Worm (Caenorhabditis elegans) whole organism, L3 larva: ENCODE results near the gene srd-44.

Experiments
- ceh-9 ChIP-seq: sonication (generic microtip); optimal IDR thresholded peaks from 2 replicates; lab custom pipeline; 2018; ENCODE audit warnings: missing biosample characterization, missing genetic modification characterization
- fkh-10 ChIP-seq: sonication (generic microtip); optimal IDR thresholded peaks from 2 replicates; lab custom pipeline; 2017; ENCODE audit warnings: missing biosample characterization, missing genetic modification reagents, missing genetic modification characterization
- snpc-4 ChIP-seq: fragments of 150-350 bp; optimal IDR thresholded peaks from 2 replicates; lab custom pipeline; 2014; ENCODE audit warnings: missing biosample characterization, missing genetic modification characterization

DNA sequence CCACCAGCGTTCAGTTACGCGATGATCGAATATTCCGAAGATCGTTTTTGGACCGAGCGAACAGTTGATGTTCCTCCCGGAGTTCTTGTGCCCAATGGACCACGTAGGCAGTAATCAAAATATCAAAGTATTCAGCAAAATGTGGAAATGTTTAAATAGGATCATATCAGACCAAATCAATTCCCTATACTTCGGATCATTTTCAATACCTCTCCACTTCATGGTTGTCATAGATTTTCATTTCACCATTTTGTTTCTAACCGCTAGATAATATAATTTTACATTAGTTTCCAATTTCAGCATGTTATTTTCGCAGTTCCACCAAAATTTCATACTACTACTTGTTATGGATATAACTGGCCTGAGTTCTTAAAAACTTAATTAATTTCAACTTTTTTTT, 20.7 kb upstream of the srd-44 start:
- TF ChIP-seq ceh-9 (no peak), snpc-4 (tag; lab: Kevin White, UChicago) (no peak), fkh-10 (GFP tag; lab: Kevin White, UChicago) (no peak)
